Worm (Caenorhabditis elegans): ENCODE results near the gene cht-2.
A peak's percentile ranks its signal among the peaks of the same experiment; 100 is the strongest.

Gene cht-2

DNA sequence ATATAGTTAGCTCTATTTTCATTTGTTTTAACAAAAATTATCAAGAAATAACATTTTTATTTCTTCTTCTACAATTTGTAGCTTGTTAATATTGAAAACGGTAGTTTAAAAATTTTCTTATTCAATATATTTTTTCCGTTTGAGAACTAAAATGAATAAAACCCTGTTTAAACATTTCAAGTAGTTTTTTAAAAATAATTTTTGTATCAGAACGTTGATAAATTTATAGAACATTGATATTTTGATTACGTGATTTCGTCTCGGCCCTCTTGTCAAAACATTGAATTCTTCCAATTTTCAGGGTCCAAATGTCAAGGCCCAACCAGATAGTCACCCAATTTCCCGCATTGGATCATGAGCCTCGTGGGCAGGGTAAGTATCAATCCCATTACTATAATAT lies 19.7 kb downstream of the cht-2 start, which contains the start of gene pqn-73:
TSS of gene pqn-73 (plus strand) at position 301 of the 400 bp plus-strand sequence.
- no peak for TF ChIP-seq hlh-8 (tag; optimal IDR thresholded peaks at IDR 0.05)

ce11 chrII:8545315-8545714 lies 24.6 kb downstream of the cht-2 start, which contains the start of gene decr-1.2:
TSS of gene decr-1.2 (plus strand) at chrII:8545615.
- TF ChIP-seq sox-2 (GFP tag; IDR thresholded peaks at IDR 0.05) (no peak), fkh-6 (tag; optimal IDR thresholded peaks at IDR 0.05) (no peak), madf-2 (tag; optimal IDR thresholded peaks at IDR 0.05) (no peak), che-1 (tag; optimal IDR thresholded peaks at IDR 0.05) (no peak), C38D4.7 (GFP tag; optimal IDR thresholded peaks at IDR 0.05) (no peak), ceh-31 (tag; optimal IDR thresholded peaks at IDR 0.05) (no peak), fkh-10 (GFP tag; optimal IDR thresholded peaks at IDR 0.05) (no peak), hlh-15 (tag; optimal IDR thresholded peaks at IDR 0.05) (no peak), ceh-9 (tag; optimal IDR thresholded peaks at IDR 0.05) (no peak), hlh-6 (tag; optimal IDR thresholded peaks at IDR 0.05) (no peak), ceh-45 (GFP tag; IDR thresholded peaks at IDR 0.05) (no peak), pros-1 (tag; optimal IDR thresholded peaks at IDR 0.05) (no peak), hlh-30 (tag; optimal IDR thresholded peaks at IDR 0.05; ENCODE audit: insufficient read depth) (no peak), ceh-24 (tag; optimal IDR thresholded peaks at IDR 0.05) (no peak), lin-11 (tag; optimal IDR thresholded peaks at IDR 0.05) (no peak)

DNA sequence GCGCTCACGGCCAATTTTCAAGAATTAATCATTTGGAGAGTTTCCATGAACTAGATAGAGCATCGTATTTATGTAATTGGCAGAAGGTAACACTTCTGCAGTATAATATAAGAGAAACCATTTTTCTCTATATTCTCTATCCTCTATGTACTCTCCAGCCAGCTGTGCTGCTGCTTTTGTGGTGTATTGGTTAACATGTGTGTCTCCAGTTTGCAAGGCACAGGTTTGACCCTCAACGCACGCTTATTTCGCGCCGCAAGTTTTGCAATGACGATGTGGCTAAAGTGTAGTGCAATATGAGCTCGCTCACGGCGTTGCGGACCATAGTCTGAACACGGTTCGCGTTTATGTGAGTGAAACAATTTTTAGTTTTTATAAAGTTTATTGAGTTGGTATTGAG lies 26.2 kb downstream of the cht-2 start:
- TF ChIP-seq ttx-3 (tag; optimal IDR thresholded peaks at IDR 0.05) (peak; percentile 84), zip-5 (tag; optimal IDR thresholded peaks at IDR 0.05) (peak; percentile 33), T23F11.4 (GFP tag; optimal IDR thresholded peaks at IDR 0.05) (peak; percentile 61), C08G9.2 (tag; optimal IDR thresholded peaks at IDR 0.05) (peak; percentile 63), dve-1 (tag; optimal IDR thresholded peaks at IDR 0.05) (peak; percentile 89), syd-9 (tag; optimal IDR thresholded peaks at IDR 0.05) (peak; percentile 78), sdc-2 (tag; optimal IDR thresholded peaks at IDR 0.05) (peak; percentile 63), K02D7.2 (tag; optimal IDR thresholded peaks at IDR 0.05) (peak; percentile 85), fkh-6 (tag; optimal IDR thresholded peaks at IDR 0.05) (peak; percentile 78), Y22D7AL.16 (tag; optimal IDR thresholded peaks at IDR 0.05) (peak; percentile 59), ztf-16 (tag; optimal IDR thresholded peaks at IDR 0.05) (peak; percentile 75), sox-2 (GFP tag; IDR thresholded peaks at IDR 0.05) (peak; percentile 74), hlh-30 (tag; optimal IDR thresholded peaks at IDR 0.05; ENCODE audit: insufficient read depth) (peak; percentile 11), elt-2 (tag; optimal IDR thresholded peaks at IDR 0.05) (peak; percentile 92), nhr-11 (tag; optimal IDR thresholded peaks at IDR 0.05) (no peak), ceh-31 (tag; optimal IDR thresholded peaks at IDR 0.05) (peak; percentile 66), ceh-24 (tag; optimal IDR thresholded peaks at IDR 0.05) (peak; percentile 65), ceh-14 (tag; optimal IDR thresholded peaks at IDR 0.05) (peak; percentile 59), eyg-1 (tag; optimal IDR thresholded peaks at IDR 0.05) (peak; percentile 83), ceh-45 (GFP tag; IDR thresholded peaks at IDR 0.05) (peak; percentile 76; the same call in 1 of the 2 replicates), ceh-48 (tag; optimal IDR thresholded peaks at IDR 0.05) (peak; percentile 82), rnt-1 (tag; optimal IDR thresholded peaks at IDR 0.05) (peak; percentile 79), pha-2 (tag; optimal IDR thresholded peaks at IDR 0.05) (peak; percentile 89), hlh-13 (GFP tag; optimal IDR thresholded peaks at IDR 0.05) (peak; percentile 82), hlh-6 (tag; optimal IDR thresholded peaks at IDR 0.05) (peak; percentile 85), ceh-6 (GFP tag; optimal IDR thresholded peaks at IDR 0.05) (peak; percentile 87), mec-3 (tag; optimal IDR thresholded peaks at IDR 0.05; ENCODE audit: borderline replicate concordance) (no peak), pqm-1 (tag; optimal IDR thresholded peaks at IDR 0.05) (peak; percentile 49), ceh-34 (tag; optimal IDR thresholded peaks at IDR 0.05) (peak; percentile 90), dmd-4 (tag; optimal IDR thresholded peaks at IDR 0.05; ENCODE audit: borderline replicate concordance) (peak; percentile 56), ceh-22 (tag; optimal IDR thresholded peaks at IDR 0.05) (no peak), F13H6.1 (tag; optimal IDR thresholded peaks at IDR 0.05) (peak; percentile 46), lim-6 (tag; optimal IDR thresholded peaks at IDR 0.05) (no peak), ceh-19 (GFP tag; optimal IDR thresholded peaks at IDR 0.05) (peak; percentile 81), pat-9 (tag; optimal IDR thresholded peaks at IDR 0.05) (peak; percentile 83), ceh-18 (tag; optimal IDR thresholded peaks at IDR 0.05) (peak; percentile 56), npax-4 (tag; optimal IDR thresholded peaks at IDR 0.05) (peak; percentile 55), sox-4 (tag; optimal IDR thresholded peaks at IDR 0.05) (peak; percentile 84), ceh-9 (tag; optimal IDR thresholded peaks at IDR 0.05) (peak; percentile 33), tbx-2 (tag; optimal IDR thresholded peaks at IDR 0.05) (peak; percentile 88), fkh-10 (GFP tag; optimal IDR thresholded peaks at IDR 0.05) (no peak)

Measured in whole organism, late embryonic.